Fruit fly (Drosophila melanogaster) whole organism, embryonic: ENCODE results near the gene CG32483.

Source experiments
- Atf3 ChIP-seq: fragments of 200-800 bp; sonication (Bioruptor generic); optimal IDR thresholded peaks from 3 replicates; lab custom pipeline; 2016; ENCODE audit warnings: missing biosample characterization, missing genetic modification characterization
- CG10654 ChIP-seq: fragments of 200-800 bp; sonication (Bioruptor generic); optimal IDR thresholded peaks from 2 replicates; lab custom pipeline; 2016; ENCODE audit warnings: missing biosample characterization, missing genetic modification characterization
- CG11560 ChIP-seq: fragments of 200-800 bp; sonication (Bioruptor generic); IDR thresholded peaks from 3 replicates; pipeline ENCODE4 v1.3.6; 2022; ENCODE audit warnings: missing biosample characterization, missing genetic modification characterization
- CG12104 ChIP-seq: fragments of 200-800 bp; sonication (Bioruptor generic); optimal IDR thresholded peaks from 3 replicates; lab custom pipeline; 2016; ENCODE audit warnings: missing biosample characterization, missing genetic modification characterization
- CG12659 ChIP-seq: fragments of 200-800 bp; sonication (Bioruptor generic); optimal IDR thresholded peaks from 3 replicates; lab custom pipeline; 2017; ENCODE audit warnings: mild to moderate bottlenecking, missing biosample characterization, missing genetic modification reagents, missing genetic modification characterization
- CG13424 ChIP-seq: fragments of 200-800 bp; sonication (Bioruptor generic); optimal IDR thresholded peaks from 2 replicates; lab custom pipeline; 2019; ENCODE audit warnings: missing biosample characterization, mild to moderate bottlenecking, missing genetic modification characterization, moderate library complexity
- CG14441 ChIP-seq: fragments of 200-800 bp; sonication (Bioruptor generic); IDR thresholded peaks from 2 replicates; pipeline ENCODE4 v1.3.6; 2022; ENCODE audit warnings: missing biosample characterization, missing genetic modification characterization
- CG15269 ChIP-seq: fragments of 200-800 bp; sonication (Bioruptor generic); optimal IDR thresholded peaks from 2 replicates; lab custom pipeline; 2018; ENCODE audit warnings: missing biosample characterization, mild to moderate bottlenecking, missing genetic modification characterization, moderate library complexity
- CG30403 ChIP-seq: fragments of 200-800 bp; sonication (Bioruptor generic); optimal IDR thresholded peaks from 3 replicates; lab custom pipeline; 2016; ENCODE audit warnings: missing biosample characterization, missing genetic modification characterization
- CG32772 ChIP-seq: fragments of 200-800 bp; sonication (Bioruptor generic); IDR thresholded peaks from 2 replicates; pipeline ENCODE4 v1.3.6; 2022; ENCODE audit warnings: missing biosample characterization, missing genetic modification characterization
- CG33557 ChIP-seq: fragments of 200-800 bp; sonication (Bioruptor generic); optimal IDR thresholded peaks from 2 replicates; lab custom pipeline; 2019; ENCODE audit warnings: missing biosample characterization, mild to moderate bottlenecking, missing genetic modification characterization, moderate library complexity
- CG3995 ChIP-seq: fragments of 200-800 bp; sonication (Bioruptor generic); optimal IDR thresholded peaks from 3 replicates; lab custom pipeline; 2016; ENCODE audit warnings: missing biosample characterization, missing genetic modification characterization
- CG4328 ChIP-seq: fragments of 200-800 bp; sonication (Bioruptor generic); optimal IDR thresholded peaks from 3 replicates; lab custom pipeline; 2017; ENCODE audit warnings: missing biosample characterization, missing genetic modification reagents, missing genetic modification characterization
- CG6689 ChIP-seq: fragments of 200-800 bp; sonication (Bioruptor generic); IDR thresholded peaks from 2 replicates; pipeline ENCODE4 v1.3.6; 2022; ENCODE audit warnings: missing biosample characterization, missing genetic modification characterization
- CG6854 ChIP-seq: fragments of 200-800 bp; sonication (Bioruptor generic); optimal IDR thresholded peaks from 3 replicates; lab custom pipeline; 2017; ENCODE audit warnings: missing biosample characterization, mild to moderate bottlenecking, missing genetic modification characterization
- CG7372 ChIP-seq: fragments of 200-800 bp; sonication (Bioruptor generic); IDR thresholded peaks from 2 replicates; pipeline ENCODE4 v1.3.6; 2022; ENCODE audit warnings: missing biosample characterization, missing genetic modification characterization
- CG8089 ChIP-seq: fragments of 200-800 bp; sonication (Bioruptor generic); optimal IDR thresholded peaks from 3 replicates; lab custom pipeline; 2016; ENCODE audit warnings: missing biosample characterization, missing genetic modification characterization
- CG8388 ChIP-seq: fragments of 200-800 bp; sonication (Bioruptor generic); optimal IDR thresholded peaks from 2 replicates; lab custom pipeline; 2019; ENCODE audit warnings: missing biosample characterization, mild to moderate bottlenecking, missing genetic modification characterization, moderate library complexity
- Camta ChIP-seq: fragments of 200-800 bp; sonication (Bioruptor generic); optimal IDR thresholded peaks from 2 replicates; lab custom pipeline; 2016; ENCODE audit warnings: missing biosample characterization, missing genetic modification characterization
- CrebB ChIP-seq: fragments of 200-800 bp; sonication (Bioruptor generic); optimal IDR thresholded peaks from 3 replicates; lab custom pipeline; 2018; ENCODE audit warnings: missing biosample characterization, mild to moderate bottlenecking, missing genetic modification characterization
- Drgx ChIP-seq: fragments of 200-800 bp; sonication (Bioruptor generic); IDR thresholded peaks from 2 replicates; pipeline ENCODE4 v1.3.6; 2022; ENCODE audit warnings: missing biosample characterization, missing genetic modification characterization
- Fer3 ChIP-seq: fragments of 200-800 bp; sonication (Bioruptor generic); optimal IDR thresholded peaks from 2 replicates; lab custom pipeline; 2018; ENCODE audit warnings: missing biosample characterization, mild to moderate bottlenecking, missing genetic modification characterization, moderate library complexity
- PHDP ChIP-seq: fragments of 200-800 bp; sonication (Bioruptor generic); optimal IDR thresholded peaks from 3 replicates; lab custom pipeline; 2018; ENCODE audit warnings: missing biosample characterization, mild to moderate bottlenecking, missing genetic modification characterization, moderate library complexity
- Poxn ChIP-seq: fragments of 200-800 bp; sonication (Bioruptor generic); IDR thresholded peaks from 2 replicates; pipeline ENCODE4 v1.3.6; 2022; ENCODE audit warnings: missing biosample characterization, missing genetic modification characterization
- Trl ChIP-seq, 3 experiments: fragments of >200 bp in 2 of 3; fragments of 200-800 bp in 1 of 3; sonication (Bioruptor generic) in 1 of 3; optimal IDR thresholded peaks; 2 replicates in 1 of 3; 3 replicates in 2 of 3; lab custom pipeline; 2016 to 2017; ENCODE audit warnings: missing biosample characterization in 1 of 3, missing genetic modification characterization in 1 of 3
- abd-A ChIP-seq: fragments of 200-800 bp; sonication (Bioruptor generic); optimal IDR thresholded peaks from 3 replicates; lab custom pipeline; 2019; ENCODE audit warnings: missing biosample characterization, mild to moderate bottlenecking, missing genetic modification characterization, moderate library complexity
- ac ChIP-seq: fragments of 200-800 bp; sonication (Bioruptor generic); optimal IDR thresholded peaks from 3 replicates; lab custom pipeline; 2017; ENCODE audit warnings: missing biosample characterization, mild to moderate bottlenecking, missing genetic modification characterization
- ase ChIP-seq: fragments of 200-800 bp; sonication (Bioruptor generic); IDR thresholded peaks from 3 replicates; pipeline ENCODE4 v1.3.6; 2022; ENCODE audit warnings: missing biosample characterization, missing genetic modification characterization
- ato ChIP-seq: fragments of 200-800 bp; sonication (Bioruptor generic); IDR thresholded peaks from 2 replicates; pipeline ENCODE4 v1.3.6; 2022; ENCODE audit warnings: missing biosample characterization, missing genetic modification characterization; ENCODE audit not compliant: partially characterized antibody
- bigmax ChIP-seq: fragments of 200-800 bp; sonication (Bioruptor generic); optimal IDR thresholded peaks from 2 replicates; lab custom pipeline; 2018; ENCODE audit warnings: missing biosample characterization, mild to moderate bottlenecking, missing genetic modification characterization
- caup ChIP-seq: fragments of 200-800 bp; sonication (Bioruptor generic); optimal IDR thresholded peaks from 3 replicates; lab custom pipeline; 2017; ENCODE audit warnings: missing biosample characterization, mild to moderate bottlenecking, missing genetic modification characterization, moderate library complexity; ENCODE audit not compliant: severe bottlenecking
- chn ChIP-seq: fragments of 200-800 bp; sonication (Bioruptor generic); optimal IDR thresholded peaks from 2 replicates; lab custom pipeline; 2016; ENCODE audit warnings: missing biosample characterization, missing genetic modification characterization
- croc ChIP-seq: fragments of 200-800 bp; sonication (Bioruptor generic); conservative IDR thresholded peaks from 3 replicates; pipeline ENCODE4 v1.3.6; 2022; ENCODE audit warnings: missing biosample characterization, missing genetic modification characterization
- dan ChIP-seq: fragments of 200-800 bp; sonication (Bioruptor generic); IDR thresholded peaks from 2 replicates; pipeline ENCODE4 v1.3.6; 2022; ENCODE audit warnings: missing biosample characterization, missing genetic modification characterization
- fd3F ChIP-seq: fragments of 200-800 bp; sonication (Bioruptor generic); optimal IDR thresholded peaks from 2 replicates; lab custom pipeline; 2018; ENCODE audit warnings: missing biosample characterization, mild to moderate bottlenecking, missing genetic modification characterization, moderate library complexity
- fu2 ChIP-seq: fragments of 200-800 bp; sonication (Bioruptor generic); optimal IDR thresholded peaks from 2 replicates; lab custom pipeline; 2016; ENCODE audit warnings: missing biosample characterization, missing genetic modification characterization
- gce ChIP-seq: fragments of 200-800 bp; sonication (Bioruptor generic); IDR thresholded peaks from 3 replicates; pipeline ENCODE4 v1.3.6; 2022; ENCODE audit warnings: missing biosample characterization, missing genetic modification characterization
- kah ChIP-seq: fragments of 200-800 bp; sonication (Bioruptor generic); optimal IDR thresholded peaks from 2 replicates; lab custom pipeline; 2018; ENCODE audit warnings: missing biosample characterization, mild to moderate bottlenecking, missing genetic modification characterization
- pan ChIP-seq, 4 experiments: fragments of >200 bp in 3 of 4; fragments of 200-800 bp in 1 of 4; sonication (Bioruptor generic) in 1 of 4; optimal IDR thresholded peaks in 3 of 4; IDR thresholded peaks in 1 of 4; 2 replicates each; pipeline versions ENCODE4 v1.3.6 to Lab custom; 2017 to 2022; ENCODE audit warnings: missing biosample characterization in 2 of 4, missing genetic modification characterization in 2 of 4, mixed read lengths in 1 of 4
- pb ChIP-seq: fragments of 200-800 bp; sonication (Bioruptor generic); optimal IDR thresholded peaks from 3 replicates; lab custom pipeline; 2016; ENCODE audit warnings: missing biosample characterization, missing genetic modification characterization
- pnt ChIP-seq: fragments of 200-800 bp; sonication (Bioruptor generic); optimal IDR thresholded peaks from 3 replicates; lab custom pipeline; 2016; ENCODE audit warnings: missing biosample characterization, missing genetic modification characterization
- ranshi ChIP-seq: fragments of 200-800 bp; sonication (Bioruptor generic); IDR thresholded peaks from 2 replicates; pipeline ENCODE4 v1.3.6; 2022; ENCODE audit warnings: missing biosample characterization, missing genetic modification characterization
- repo ChIP-seq: fragments of 200-800 bp; sonication (Bioruptor generic); optimal IDR thresholded peaks from 2 replicates; lab custom pipeline; 2016; ENCODE audit warnings: missing biosample characterization, missing genetic modification characterization
- salm ChIP-seq: fragments of 200-800 bp; sonication (Bioruptor generic); optimal IDR thresholded peaks from 2 replicates; lab custom pipeline; 2018; ENCODE audit warnings: missing biosample characterization, mild to moderate bottlenecking, missing genetic modification characterization
- sd ChIP-seq: fragments of 200-800 bp; sonication (Bioruptor generic); optimal IDR thresholded peaks from 3 replicates; lab custom pipeline; 2018; ENCODE audit warnings: missing biosample characterization, mild to moderate bottlenecking, missing genetic modification characterization, moderate library complexity
- tll ChIP-seq, 2 experiments: fragments of 200-800 bp in 1 of 2; fragments of >200 bp in 1 of 2; sonication (Bioruptor generic) in 1 of 2; optimal IDR thresholded peaks; 2 replicates each; lab custom pipeline; 2017 to 2019; ENCODE audit warnings: missing biosample characterization in 2 of 2, missing genetic modification characterization in 2 of 2, mild to moderate bottlenecking in 1 of 2, moderate library complexity in 1 of 2
- zf30C ChIP-seq: fragments of 200-800 bp; sonication (Bioruptor generic); optimal IDR thresholded peaks from 3 replicates; lab custom pipeline; 2018; ENCODE audit warnings: missing biosample characterization, mild to moderate bottlenecking, missing genetic modification characterization
- zfh2 ChIP-seq: fragments of 200-800 bp; sonication (Bioruptor generic); optimal IDR thresholded peaks from 2 replicates; lab custom pipeline; 2016; ENCODE audit warnings: missing biosample characterization, missing genetic modification characterization

The CG32483 gene

DNA sequence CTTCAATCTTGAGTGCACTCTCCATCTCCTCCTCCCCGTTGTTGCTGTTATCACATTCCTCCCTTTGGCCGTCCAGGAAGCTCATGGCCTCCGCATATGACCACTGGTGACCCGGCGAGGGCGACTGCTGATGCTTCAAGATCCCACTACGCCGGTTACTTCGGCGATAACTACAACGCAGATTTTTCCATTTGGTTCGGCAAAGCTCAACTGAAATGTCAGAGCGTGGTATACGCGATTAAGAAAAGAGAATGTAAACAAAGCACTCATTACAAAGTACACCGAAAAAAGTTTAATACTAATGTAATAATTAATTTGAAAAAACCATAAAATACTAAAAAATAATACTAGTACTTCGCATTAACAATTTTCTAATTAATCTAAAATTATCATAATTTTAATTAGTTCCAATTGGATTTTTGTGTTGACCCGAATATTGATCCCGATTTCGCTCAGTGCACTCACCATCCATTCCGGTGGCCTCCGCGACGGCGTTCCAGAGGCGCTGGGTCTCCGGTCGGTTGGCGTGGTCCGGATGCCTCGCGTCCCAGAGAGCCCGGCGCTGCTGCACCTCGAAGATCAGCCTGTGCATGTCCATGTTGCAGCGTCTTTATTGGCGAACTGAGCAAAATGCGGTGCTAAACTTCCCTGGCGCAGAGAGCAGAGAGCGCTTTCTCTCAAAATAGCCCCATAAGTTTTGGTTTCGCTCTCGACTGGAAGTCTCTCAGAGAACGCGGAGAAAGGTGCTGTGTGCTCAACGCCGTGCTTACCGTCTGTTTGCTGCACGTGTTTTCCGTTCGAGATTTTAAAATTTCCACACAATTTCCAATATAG is 48.9 kb upstream of the CG32483 start (continued):
- TF ChIP-seq chn (GFP tag; lab: Kevin White, UChicago): peak; percentile 60
- peak; percentile 75 to 90 for TF ChIP-seq Trl (optimal IDR thresholded peaks at IDR 0.05; lab: Kevin White, UChicago)
- TF ChIP-seq Trl (GFP tag; optimal IDR thresholded peaks at IDR 0.05; lab: Kevin White, UChicago): no peak
- TF ChIP-seq ranshi: peak; percentile 89
- TF ChIP-seq fd3F (GFP tag; lab: Kevin White, UChicago): peak; percentile 82
- TF ChIP-seq CG8089 (GFP tag; lab: Kevin White, UChicago): peak; percentile 55
- peak; percentile 83 for TF ChIP-seq CG12104
- TF ChIP-seq zf30C (GFP tag; lab: Kevin White, UChicago): peak; percentile 87
- TF ChIP-seq dan: peak; percentile 58
- no peak for TF ChIP-seq ato (GFP tag; lab: Robert Waterston, UW)
- TF ChIP-seq ac (GFP tag; lab: Kevin White, UChicago): peak; percentile 54
- TF ChIP-seq bigmax (GFP tag; lab: Kevin White, UChicago): no peak
- TF ChIP-seq tll (GFP tag; optimal IDR thresholded peaks at IDR 0.05; lab: Kevin White, UChicago): peak in 1 of 2 experiments; percentile 27
- TF ChIP-seq pnt (GFP tag; lab: Kevin White, UChicago): peak; percentile 39
- TF ChIP-seq ase (GFP tag; lab: Robert Waterston, UW): peak; percentile 86
- TF ChIP-seq CG6854: peak; percentile 81
- TF ChIP-seq pb (GFP tag; lab: Kevin White, UChicago): peak; percentile 34
- TF ChIP-seq CG33557 (GFP tag; lab: Kevin White, UChicago): peak; percentile 95
- TF ChIP-seq CG10654 (GFP tag; lab: Kevin White, UChicago): peak; percentile 89
- peak; percentile 28 for TF ChIP-seq Atf3 (GFP tag; lab: Kevin White, UChicago)
- TF ChIP-seq CG30403 (GFP tag; lab: Kevin White, UChicago): peak; percentile 90
- TF ChIP-seq Camta (GFP tag; lab: Kevin White, UChicago): peak; percentile 60
- TF ChIP-seq CG6689 (GFP tag; lab: Robert Waterston, UW): peak; percentile 90
- peak; percentile 92 for TF ChIP-seq CG32772 (GFP tag; lab: Robert Waterston, UW)
- TF ChIP-seq CG4328 (GFP tag; lab: Kevin White, UChicago): peak; percentile 82
- peak; percentile 68 for TF ChIP-seq sd (tag; lab: Kevin White, UChicago)
- peak; percentile 85 for TF ChIP-seq CG7372 (GFP tag; lab: Robert Waterston, UW)
- peak; percentile 89 for TF ChIP-seq CG12659 (GFP tag; lab: Kevin White, UChicago)
- peak; percentile 85 for TF ChIP-seq Fer3 (tag; lab: Kevin White, UChicago)
- peak; percentile 34 for TF ChIP-seq CG3995
- peak; percentile 76 for TF ChIP-seq CG14441 (GFP tag; lab: Robert Waterston, UW)
- TF ChIP-seq Drgx (GFP tag; lab: Robert Waterston, UW): peak; percentile 94
- peak; percentile 5 for TF ChIP-seq zfh2 (GFP tag; lab: Kevin White, UChicago)
- peak; percentile 84 for TF ChIP-seq caup (GFP tag; lab: Kevin White, UChicago)
- no peak for TF ChIP-seq Poxn (GFP tag; lab: Robert Waterston, UW)
- peak; percentile 95 for TF ChIP-seq CG8388 (GFP tag; lab: Kevin White, UChicago)
- TF ChIP-seq CG15269: peak; percentile 89
- TF ChIP-seq salm (tag; lab: Kevin White, UChicago): peak; percentile 90
- no peak for TF ChIP-seq fu2 (GFP tag; lab: Kevin White, UChicago)
- TF ChIP-seq gce (GFP tag; lab: Robert Waterston, UW): peak; percentile 90
- TF ChIP-seq CrebB: peak; percentile 71
- peak; percentile 90 for TF ChIP-seq croc
- no peak for TF ChIP-seq abd-A (tag; lab: Kevin White, UChicago)
- peak; percentile 94 for TF ChIP-seq CG13424 (tag; lab: Kevin White, UChicago)
- TF ChIP-seq pan (optimal IDR thresholded peaks at IDR 0.05; lab: Kevin White, UChicago): no peak
- TF ChIP-seq pan (GFP tag; optimal IDR thresholded peaks at IDR 0.05 in 1 of 2, IDR thresholded peaks at IDR 0.05 in 1 of 2): peak in 1 of 2 experiments; percentile 94
- TF ChIP-seq kah: peak; percentile 87
- TF ChIP-seq CG11560 (tag; lab: Robert Waterston, UW): peak; percentile 61
- no peak for TF ChIP-seq repo (GFP tag; lab: Kevin White, UChicago)
- peak; percentile 93 for TF ChIP-seq PHDP (tag; lab: Kevin White, UChicago)
